Fruit fly (Drosophila melanogaster): ENCODE results near the gene CG3557.
A peak's percentile ranks its signal among the peaks of the same experiment; 100 is the strongest.

CG3557 gene

dm6 chr2L:2357228-2357656 lies 28.4 kb downstream of the CG3557 start, which contains the start of gene CG9967 (continued):
- TF ChIP-seq sr (GFP tag; IDR thresholded peaks at IDR 0.05) (no peak), bcd (GFP tag; optimal IDR thresholded peaks at IDR 0.05) (no peak), CG17568 (GFP tag; optimal IDR thresholded peaks at IDR 0.05) (no peak), ranshi (GFP tag; IDR thresholded peaks at IDR 0.05) (no peak), ems (GFP tag; optimal IDR thresholded peaks at IDR 0.05) (no peak), ab (GFP tag; optimal IDR thresholded peaks at IDR 0.05) (no peak), insv (GFP tag; optimal IDR thresholded peaks at IDR 0.05) (no peak), CG3065 (GFP tag; optimal IDR thresholded peaks at IDR 0.05) (no peak), Gsc (GFP tag; IDR thresholded peaks at IDR 0.05) (no peak), CG18476 (GFP tag; optimal IDR thresholded peaks at IDR 0.05) (no peak), CG7928 (GFP tag; optimal IDR thresholded peaks at IDR 0.05) (no peak), oc (tag; optimal IDR thresholded peaks at IDR 0.05) (no peak), CG31224 (GFP tag; IDR thresholded peaks at IDR 0.05) (no peak), CG10979 (tag; optimal IDR thresholded peaks at IDR 0.05) (peak; percentile 6), rib (GFP tag; IDR thresholded peaks at IDR 0.05) (no peak), MBD-R2 (GFP tag; IDR thresholded peaks at IDR 0.05) (peak; percentile 69), fru (optimal IDR thresholded peaks at IDR 0.05) (no peak), H2.0 (GFP tag; IDR thresholded peaks at IDR 0.05) (no peak), cato (GFP tag; optimal IDR thresholded peaks at IDR 0.05; ENCODE audit: borderline replicate concordance) (no peak), CG13775 (GFP tag; optimal IDR thresholded peaks at IDR 0.05) (no peak), eve (GFP tag; optimal IDR thresholded peaks at IDR 0.05) (peak in 1 of 2 experiments; percentile 68), so (GFP tag; IDR thresholded peaks at IDR 0.05) (no peak), Oli (tag; optimal IDR thresholded peaks at IDR 0.05) (no peak), crol (GFP tag; IDR thresholded peaks at IDR 0.05) (no peak), sisA (GFP tag; IDR thresholded peaks at IDR 0.05) (no peak), Scr (GFP tag; IDR thresholded peaks at IDR 0.05; ENCODE audit: partially characterized antibody) (peak; percentile 47; the same call in 1 of the 2 replicates), CG10543 (GFP tag; optimal IDR thresholded peaks at IDR 0.05) (no peak), CG4730 (GFP tag; IDR thresholded peaks at IDR 0.05) (no peak), CoRest (tag; optimal IDR thresholded peaks at IDR 0.05) (peak; percentile 37), CG6175 (GFP tag; IDR thresholded peaks at IDR 0.05) (no peak), Hsf (GFP tag; optimal IDR thresholded peaks at IDR 0.05) (no peak), jigr1 (GFP tag; IDR thresholded peaks at IDR 0.05) (no peak), CG11504 (tag; optimal IDR thresholded peaks at IDR 0.05) (no peak), Elba2 (GFP tag; optimal IDR thresholded peaks at IDR 0.05) (no peak), tup (GFP tag; optimal IDR thresholded peaks at IDR 0.05) (peak; percentile 7), CG31441 (GFP tag; IDR thresholded peaks at IDR 0.05) (no peak), CG14050 (GFP tag; IDR thresholded peaks at IDR 0.05) (no peak), Vsx1 (GFP tag; optimal IDR thresholded peaks at IDR 0.05) (no peak), CG18599 (GFP tag; optimal IDR thresholded peaks at IDR 0.05) (no peak), bbx (GFP tag; IDR thresholded peaks at IDR 0.05; ENCODE audit: partially characterized antibody) (0 out of 2 replicates have a peak, but pooled peaks have one; percentile 21), HLH54F (GFP tag; optimal IDR thresholded peaks at IDR 0.05) (no peak), luna (GFP tag; optimal IDR thresholded peaks at IDR 0.05) (no peak), CG1647 (GFP tag; optimal IDR thresholded peaks at IDR 0.05) (no peak), CG10321 (GFP tag; IDR thresholded peaks at IDR 0.05) (no peak), Med (GFP tag) (peak; percentile 73), Adf1 (GFP tag; IDR thresholded peaks at IDR 0.05) (no peak), Fer2 (tag; optimal IDR thresholded peaks at IDR 0.05) (no peak), run (tag; optimal IDR thresholded peaks at IDR 0.05) (no peak), BEAF-32 (GFP tag; optimal IDR thresholded peaks at IDR 0.05) (peak; percentile 63), E2f2 (GFP tag; IDR thresholded peaks at IDR 0.05) (peak; percentile 87), Rfx (GFP tag; IDR thresholded peaks at IDR 0.05) (peak; percentile 24; the same call in 1 of the 2 replicates), nau (GFP tag; optimal IDR thresholded peaks at IDR 0.05) (no peak)

Measured in whole organism, embryonic.